Worm (Caenorhabditis elegans): ENCODE data around the gene srh-80.

srh-80 gene

DNA sequence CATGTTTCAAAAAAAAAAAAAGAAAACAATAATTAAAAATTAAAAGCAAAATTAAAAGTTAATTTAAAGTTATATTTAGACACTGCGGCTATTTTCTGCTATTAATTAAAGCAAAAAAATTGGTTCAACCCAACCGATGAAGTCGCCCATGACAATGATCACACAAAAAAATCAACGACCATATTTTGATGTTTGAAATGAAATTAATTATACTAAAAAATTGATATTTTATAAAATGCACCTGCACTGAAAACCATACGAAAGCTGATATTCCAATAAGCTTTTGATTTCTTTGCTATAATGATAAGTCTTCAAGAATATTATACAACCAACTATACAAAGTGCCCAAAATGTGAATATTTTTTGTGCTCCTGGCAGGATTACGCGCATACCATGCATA is at the start of gene srh-80:
TSS of gene srh-80 (plus strand) at position 301 of the 400 bp plus-strand sequence.
- TF ChIP-seq ztf-23 (GFP tag; IDR thresholded peaks at IDR 0.05), result no peak
- no peak for TF ChIP-seq med-1 (GFP tag; optimal IDR thresholded peaks at IDR 0.05; ENCODE audit: insufficient read depth)
- TF ChIP-seq ztf-29 (GFP tag; IDR thresholded peaks at IDR 0.05), result no peak
- TF ChIP-seq klf-2 (GFP tag; conservative IDR thresholded peaks at IDR 0.05), result no peak

DNA sequence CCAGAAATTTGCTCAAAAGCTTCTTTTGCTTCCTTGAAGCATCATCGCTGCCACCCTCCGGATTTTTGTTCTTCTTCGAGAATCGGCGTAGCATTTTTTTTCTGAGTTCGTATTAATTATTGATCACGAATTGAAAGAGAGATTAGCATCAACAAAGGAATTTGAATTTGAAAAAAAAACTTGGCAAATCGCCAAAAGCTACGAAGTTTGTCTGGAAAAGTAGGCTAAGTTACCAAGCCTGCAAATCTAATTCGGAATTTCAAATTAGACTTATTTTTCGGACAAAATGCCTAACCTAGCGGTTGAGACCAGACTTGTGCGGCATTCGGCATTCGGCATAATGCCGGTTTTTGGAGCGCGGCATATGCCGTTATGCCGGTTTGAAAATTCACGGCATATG is 47.6 kb upstream of the srh-80 start, which contains the start of gene cfap-36:
TSS of gene cfap-36 (minus strand) at position 101 of the 400 bp plus-strand sequence.
- TF ChIP-seq ztf-29 (GFP tag; IDR thresholded peaks at IDR 0.05), result no peak
- TF ChIP-seq ztf-23 (GFP tag; IDR thresholded peaks at IDR 0.05), result no peak
- TF ChIP-seq tab-1 (GFP tag; IDR thresholded peaks at IDR 0.05), result no peak
- no peak for TF ChIP-seq ref-1 (GFP tag; conservative IDR thresholded peaks at IDR 0.05)
- TF ChIP-seq klf-2 (GFP tag; conservative IDR thresholded peaks at IDR 0.05), result no peak
- TF ChIP-seq flt-1 (GFP tag; IDR thresholded peaks at IDR 0.05), result no peak
- no peak for TF ChIP-seq med-1 (GFP tag; optimal IDR thresholded peaks at IDR 0.05; ENCODE audit: insufficient read depth)
- TF ChIP-seq cog-1 (tag; optimal IDR thresholded peaks at IDR 0.05), result no peak
- TF ChIP-seq T22C8.4 (GFP tag; IDR thresholded peaks at IDR 0.05), result no peak

DNA sequence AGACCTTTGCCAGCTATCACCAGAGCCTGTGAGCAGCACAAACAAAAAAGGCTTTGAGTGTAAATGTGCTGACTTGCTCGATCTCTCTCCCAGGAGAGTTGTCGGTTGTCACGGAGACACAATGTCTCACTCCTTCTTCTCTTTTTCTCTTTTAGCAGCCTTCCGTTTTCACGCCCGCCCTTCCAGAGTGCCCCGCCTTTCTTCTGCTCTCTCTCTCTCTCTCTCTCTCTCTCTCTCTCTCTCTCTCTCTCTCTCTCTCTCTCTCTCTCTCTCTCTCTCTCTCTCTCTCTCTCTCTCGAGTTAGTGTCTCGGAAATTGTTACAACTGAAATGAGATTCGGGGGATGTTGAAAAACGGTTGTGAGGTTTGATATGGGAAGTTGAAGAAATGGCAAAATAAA is 46.3 kb upstream of the srh-80 start:
- TF ChIP-seq tab-1 (GFP tag; IDR thresholded peaks at IDR 0.05), result no peak
- TF ChIP-seq med-1 (GFP tag; optimal IDR thresholded peaks at IDR 0.05; ENCODE audit: insufficient read depth), result no peak
- TF ChIP-seq klf-2 (GFP tag; conservative IDR thresholded peaks at IDR 0.05), result 0 out of 2 replicates have a peak, but pooled peaks have one; percentile 31
- no peak for TF ChIP-seq T22C8.4 (GFP tag; IDR thresholded peaks at IDR 0.05)

DNA sequence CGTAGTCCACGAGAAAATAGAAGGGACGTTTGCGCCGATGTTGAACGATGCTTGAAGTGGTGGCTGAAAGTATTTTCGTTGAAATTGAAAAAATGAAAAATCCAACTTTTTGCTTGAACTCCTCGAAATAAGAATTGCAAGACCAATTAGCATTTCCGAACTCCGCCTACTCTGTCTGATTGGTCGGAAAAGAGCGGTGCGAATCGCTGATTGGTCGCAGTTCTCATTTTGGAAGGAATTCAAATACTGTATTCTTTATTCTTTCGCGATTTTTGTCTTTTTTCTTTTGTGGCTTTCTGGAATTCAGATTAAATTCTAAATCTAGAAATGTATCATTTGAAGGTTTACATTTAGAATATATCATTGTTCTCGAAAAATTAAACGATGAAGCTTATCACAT is 45.2 kb upstream of the srh-80 start:
- TF ChIP-seq cog-1 (tag; optimal IDR thresholded peaks at IDR 0.05) (no peak), ztf-29 (GFP tag; IDR thresholded peaks at IDR 0.05) (no peak), ztf-23 (GFP tag; IDR thresholded peaks at IDR 0.05) (no peak), tab-1 (GFP tag; IDR thresholded peaks at IDR 0.05) (no peak), T22C8.4 (GFP tag; IDR thresholded peaks at IDR 0.05) (no peak), flt-1 (GFP tag; IDR thresholded peaks at IDR 0.05) (no peak), klf-2 (GFP tag; conservative IDR thresholded peaks at IDR 0.05) (no peak), med-1 (GFP tag; optimal IDR thresholded peaks at IDR 0.05; ENCODE audit: insufficient read depth) (no peak), ref-1 (GFP tag; conservative IDR thresholded peaks at IDR 0.05) (no peak)

DNA sequence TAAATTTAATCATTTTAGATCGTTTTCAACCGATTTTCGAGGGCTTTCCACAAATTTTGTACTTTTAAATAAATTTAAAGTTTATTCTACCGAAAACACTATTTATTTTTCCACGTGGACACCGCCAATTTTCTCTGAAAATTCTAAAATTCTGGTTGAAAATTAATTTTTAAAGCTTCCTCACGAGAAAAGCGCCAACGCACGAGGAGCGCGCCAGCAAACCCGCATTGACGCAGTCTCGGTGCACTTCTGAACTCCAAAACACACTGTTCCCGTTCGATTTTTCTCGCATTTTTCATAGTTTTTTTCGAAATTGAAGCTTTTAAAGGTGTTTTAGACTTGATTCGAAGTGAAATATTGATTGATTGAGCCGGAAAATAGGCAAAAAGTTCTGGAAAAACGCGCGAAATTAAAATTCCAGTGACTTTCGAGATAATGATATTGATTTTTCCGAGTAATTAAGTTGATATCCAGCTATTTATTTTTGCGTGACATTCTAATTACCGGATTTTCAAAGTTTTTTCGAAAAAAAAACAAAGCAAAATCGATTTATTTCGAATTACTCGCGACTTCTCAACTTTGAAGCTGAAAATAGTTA is 42.8 kb upstream of the srh-80 start, which contains the start of gene cul-3:
TSS of gene cul-3 (plus strand) at position 548 of the 598 bp plus-strand sequence.
- TF ChIP-seq ztf-23 (GFP tag; IDR thresholded peaks at IDR 0.05) (no peak), T22C8.4 (GFP tag; IDR thresholded peaks at IDR 0.05) (no peak), med-1 (GFP tag; optimal IDR thresholded peaks at IDR 0.05; ENCODE audit: insufficient read depth) (no peak), flt-1 (GFP tag; IDR thresholded peaks at IDR 0.05) (no peak), ztf-29 (GFP tag; IDR thresholded peaks at IDR 0.05) (no peak), tab-1 (GFP tag; IDR thresholded peaks at IDR 0.05) (no peak), klf-2 (GFP tag; conservative IDR thresholded peaks at IDR 0.05) (no peak), ref-1 (GFP tag; conservative IDR thresholded peaks at IDR 0.05) (no peak)

- TF ChIP-seq cog-1 (tag; optimal IDR thresholded peaks at IDR 0.05) (no peak), flt-1 (GFP tag; IDR thresholded peaks at IDR 0.05) (no peak), ref-1 (GFP tag; conservative IDR thresholded peaks at IDR 0.05) (no peak), T22C8.4 (GFP tag; IDR thresholded peaks at IDR 0.05) (no peak), med-1 (GFP tag; optimal IDR thresholded peaks at IDR 0.05; ENCODE audit: insufficient read depth) (no peak), ztf-29 (GFP tag; IDR thresholded peaks at IDR 0.05) (no peak)
These were observed 34.6 kb upstream of the srh-80 start for ce11 chrV:185124-185523.

DNA sequence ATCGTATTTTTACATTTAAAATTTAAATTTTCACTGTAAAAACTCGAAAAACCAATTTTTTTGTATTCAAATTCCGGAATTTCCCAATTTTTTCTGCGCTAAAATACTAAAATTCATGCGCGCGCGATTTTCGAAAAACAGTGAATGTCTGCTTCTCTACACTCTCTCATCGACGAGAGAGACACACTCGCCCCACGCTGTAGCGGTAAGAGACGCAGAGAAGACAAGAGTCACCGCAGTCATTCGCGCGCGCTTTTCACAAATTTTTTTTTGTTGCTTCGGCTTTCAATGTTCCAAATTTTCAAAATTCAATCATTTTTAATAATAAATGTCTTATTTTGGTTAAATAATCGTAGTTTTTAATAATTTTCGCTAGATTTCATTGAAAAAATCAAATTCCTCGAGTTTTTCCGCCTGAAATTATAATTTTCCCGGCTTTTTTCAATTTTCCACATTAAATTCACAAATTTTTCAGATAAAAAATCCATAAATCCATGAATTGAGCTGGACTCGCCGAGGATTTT is 34.0 kb upstream of the srh-80 start, which contains the start of gene arid-1:
TSS of gene arid-1 (plus strand) at position 474 of the 524 bp plus-strand sequence.
- no peak for TF ChIP-seq ztf-23 (GFP tag; IDR thresholded peaks at IDR 0.05)
- TF ChIP-seq cog-1 (tag; optimal IDR thresholded peaks at IDR 0.05), result no peak

- TF ChIP-seq ztf-29 (GFP tag; IDR thresholded peaks at IDR 0.05), result no peak
- TF ChIP-seq flt-1 (GFP tag; IDR thresholded peaks at IDR 0.05), result no peak
- no peak for TF ChIP-seq med-1 (GFP tag; optimal IDR thresholded peaks at IDR 0.05; ENCODE audit: insufficient read depth)
- no peak for TF ChIP-seq tab-1 (GFP tag; IDR thresholded peaks at IDR 0.05)
- TF ChIP-seq T22C8.4 (GFP tag; IDR thresholded peaks at IDR 0.05), result no peak
- TF ChIP-seq klf-2 (GFP tag; conservative IDR thresholded peaks at IDR 0.05), result no peak
- TF ChIP-seq ztf-23 (GFP tag; IDR thresholded peaks at IDR 0.05), result no peak
- TF ChIP-seq ref-1 (GFP tag; conservative IDR thresholded peaks at IDR 0.05), result no peak
- no peak for TF ChIP-seq cog-1 (tag; optimal IDR thresholded peaks at IDR 0.05)
These were observed 30.3 kb upstream of the srh-80 start for ce11 chrV:189436-189835.

DNA sequence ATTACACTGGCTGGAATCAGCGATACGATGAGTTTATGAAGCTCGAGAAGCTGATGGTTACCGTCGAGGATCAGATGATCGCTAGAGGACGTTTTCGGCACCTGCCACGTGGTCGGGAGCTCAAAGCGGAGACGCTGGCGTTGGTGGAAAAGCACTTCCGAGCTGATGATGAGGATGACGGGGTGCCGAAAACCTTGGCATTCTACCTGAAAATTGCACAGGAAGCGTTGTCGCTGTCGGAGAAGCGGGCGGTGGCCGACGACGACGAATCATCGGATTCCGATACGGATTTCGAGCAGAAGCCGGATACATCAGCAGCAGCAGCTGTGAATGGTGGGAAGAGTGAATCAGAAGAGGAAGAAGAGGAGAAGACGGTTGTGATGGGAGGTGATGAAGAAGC is 25.0 kb upstream of the srh-80 start:
- TF ChIP-seq ref-1 (GFP tag; conservative IDR thresholded peaks at IDR 0.05) (no peak), klf-2 (GFP tag; conservative IDR thresholded peaks at IDR 0.05) (no peak), ztf-23 (GFP tag; IDR thresholded peaks at IDR 0.05) (no peak)

- TF ChIP-seq tab-1 (GFP tag; IDR thresholded peaks at IDR 0.05) (no peak), med-1 (GFP tag; optimal IDR thresholded peaks at IDR 0.05; ENCODE audit: insufficient read depth) (no peak), ztf-29 (GFP tag; IDR thresholded peaks at IDR 0.05) (no peak), klf-2 (GFP tag; conservative IDR thresholded peaks at IDR 0.05) (no peak), T22C8.4 (GFP tag; IDR thresholded peaks at IDR 0.05) (no peak), ztf-23 (GFP tag; IDR thresholded peaks at IDR 0.05) (no peak), flt-1 (GFP tag; IDR thresholded peaks at IDR 0.05) (no peak), ref-1 (GFP tag; conservative IDR thresholded peaks at IDR 0.05) (no peak)
These were observed 18.4 kb upstream of the srh-80 start, which contains the start of gene trpp-1 for ce11 chrV:201300-201699. Gene trpp-1, plus strand, starts transcription at chrV:201600.
